Worm (Caenorhabditis elegans): ENCODE data around the gene Y22D7AL.15.

Gene Y22D7AL.15

DNA sequence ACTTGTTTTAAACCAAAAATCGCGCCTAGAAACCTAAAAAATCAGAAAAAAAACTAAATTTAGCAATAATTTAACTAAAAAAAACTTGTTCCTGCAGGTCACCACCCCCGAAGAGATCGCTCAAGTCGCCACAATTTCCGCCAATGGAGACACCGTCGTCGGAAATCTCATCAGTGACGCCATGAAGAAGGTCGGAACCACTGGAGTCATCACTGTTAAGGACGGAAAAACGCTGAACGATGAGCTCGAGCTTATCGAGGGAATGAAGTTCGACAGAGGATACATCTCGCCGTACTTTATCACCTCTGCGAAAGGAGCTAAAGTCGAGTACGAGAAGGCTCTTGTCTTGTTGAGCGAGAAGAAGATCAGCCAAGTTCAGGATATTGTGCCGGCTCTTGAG, 38.3 kb downstream of the Y22D7AL.15 start:
- no peak for TF ChIP-seq nhr-12 (tag; optimal IDR thresholded peaks at IDR 0.05)
- TF ChIP-seq ama-1 (optimal IDR thresholded peaks at IDR 0.05): peak; percentile 15

DNA sequence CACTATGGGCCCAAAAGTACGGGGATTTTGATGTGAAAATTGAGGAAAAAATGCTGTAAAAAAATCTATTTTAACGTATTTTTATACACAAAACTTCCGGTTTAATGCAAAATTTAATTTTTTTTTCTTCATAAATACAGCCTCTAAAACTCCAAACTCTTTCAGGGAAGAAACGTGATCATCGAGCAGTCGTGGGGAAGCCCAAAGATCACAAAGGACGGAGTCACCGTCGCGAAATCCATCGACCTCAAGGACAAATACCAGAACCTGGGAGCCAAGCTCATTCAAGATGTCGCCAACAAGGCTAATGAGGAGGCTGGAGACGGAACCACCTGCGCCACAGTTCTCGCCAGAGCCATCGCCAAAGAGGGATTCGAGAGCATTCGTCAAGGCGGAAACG, 39.8 kb downstream of the Y22D7AL.15 start:
- TF ChIP-seq jun-1 (tag; optimal IDR thresholded peaks at IDR 0.05) (no peak), lin-15B (tag; optimal IDR thresholded peaks at IDR 0.05) (no peak), unc-62 (GFP tag; optimal IDR thresholded peaks at IDR 0.05) (no peak), nhr-23 (tag; optimal IDR thresholded peaks at IDR 0.05) (no peak), snpc-4 (tag; optimal IDR thresholded peaks at IDR 0.05) (no peak), skn-1 (tag; optimal IDR thresholded peaks at IDR 0.05) (no peak), lsy-12 (tag; optimal IDR thresholded peaks at IDR 0.05) (no peak), ztf-11 (tag; optimal IDR thresholded peaks at IDR 0.05) (no peak)

DNA sequence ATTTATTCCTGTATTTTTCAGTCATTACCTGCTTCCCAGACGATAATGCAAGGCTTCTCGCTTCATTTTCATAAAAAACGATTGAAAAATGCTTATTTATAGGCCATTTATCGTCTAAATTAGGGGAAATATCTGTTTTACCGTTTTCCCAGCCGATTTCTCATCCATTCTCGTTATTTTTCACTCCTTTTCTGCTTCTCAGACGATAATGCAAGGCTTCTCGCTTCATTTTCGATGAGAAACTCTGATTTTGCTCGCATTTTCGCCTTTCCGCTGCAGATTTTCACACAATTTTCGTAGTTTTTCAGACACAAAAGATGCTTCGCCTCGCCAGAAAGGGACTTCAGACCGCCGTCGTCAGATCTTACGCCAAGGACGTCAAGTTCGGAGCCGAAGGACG, 40.2 kb downstream of the Y22D7AL.15 start, which contains the start of gene hsp-60:
Gene hsp-60, plus strand, starts transcription at position 301 of the 400 bp plus-strand sequence.
- no peak for TF ChIP-seq mdl-1 (tag; optimal IDR thresholded peaks at IDR 0.05)
- TF ChIP-seq eor-1 (tag; optimal IDR thresholded peaks at IDR 0.05): no peak
- no peak for TF ChIP-seq ama-1 (optimal IDR thresholded peaks at IDR 0.05)
- no peak for TF ChIP-seq nhr-12 (tag; optimal IDR thresholded peaks at IDR 0.05)
- TF ChIP-seq egl-5 (tag; optimal IDR thresholded peaks at IDR 0.05): no peak
- TF ChIP-seq elt-3 (tag; optimal IDR thresholded peaks at IDR 0.05): no peak
- TF ChIP-seq fkh-2 (tag; optimal IDR thresholded peaks at IDR 0.05): no peak
- no peak for TF ChIP-seq fos-1 (tag; optimal IDR thresholded peaks at IDR 0.05)
- TF ChIP-seq unc-39 (tag; optimal IDR thresholded peaks at IDR 0.05): no peak
- no peak for TF ChIP-seq elt-1 (tag; optimal IDR thresholded peaks at IDR 0.05)
- TF ChIP-seq egl-27 (tag; optimal IDR thresholded peaks at IDR 0.05): no peak
- no peak for TF ChIP-seq ceh-16 (tag; optimal IDR thresholded peaks at IDR 0.05)
- TF ChIP-seq nhr-77 (tag; optimal IDR thresholded peaks at IDR 0.05): no peak
- TF ChIP-seq snpc-4 (tag; optimal IDR thresholded peaks at IDR 0.05): no peak
- TF ChIP-seq nhr-76 (tag; optimal IDR thresholded peaks at IDR 0.05): no peak
- TF ChIP-seq lin-39 (tag; optimal IDR thresholded peaks at IDR 0.05): no peak
- TF ChIP-seq jun-1 (tag; optimal IDR thresholded peaks at IDR 0.05): no peak
- no peak for TF ChIP-seq hmg-11 (tag; optimal IDR thresholded peaks at IDR 0.05)
- TF ChIP-seq fkh-10 (GFP tag; optimal IDR thresholded peaks at IDR 0.05): no peak
- TF ChIP-seq daf-12 (tag; optimal IDR thresholded peaks at IDR 0.05): no peak

DNA sequence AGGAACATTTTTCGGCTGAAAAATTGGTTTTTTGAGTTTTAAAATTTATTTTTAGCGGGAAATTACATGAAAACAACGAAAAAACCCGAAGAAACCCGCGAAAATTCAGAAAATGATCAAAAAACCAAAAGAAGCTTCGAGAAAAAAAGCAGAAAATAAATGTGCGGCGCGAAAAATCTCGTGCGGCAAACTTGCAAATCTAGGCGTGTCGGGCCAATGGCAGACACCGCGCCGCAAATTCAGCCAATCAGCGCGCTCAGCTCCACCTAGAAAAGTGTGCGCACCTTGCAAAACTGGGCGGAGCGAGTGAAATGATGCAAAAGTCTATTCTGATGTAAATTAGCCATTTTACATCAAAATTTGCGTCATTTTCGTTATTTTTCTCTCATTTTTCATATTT, 40.7 kb downstream of the Y22D7AL.15 start, which contains the start of gene Y22D7AL.10:
Gene Y22D7AL.10, minus strand, starts transcription at position 15 of the 400 bp plus-strand sequence.
- TF ChIP-seq hmg-11 (tag; optimal IDR thresholded peaks at IDR 0.05) (peak; percentile 95), fkh-2 (tag; optimal IDR thresholded peaks at IDR 0.05) (peak; percentile 77), nhr-23 (tag; optimal IDR thresholded peaks at IDR 0.05) (peak; percentile 97), ceh-82 (tag; optimal IDR thresholded peaks at IDR 0.05) (peak; percentile 86), snpc-4 (tag; optimal IDR thresholded peaks at IDR 0.05) (peak; percentile 79), nhr-67 (tag; optimal IDR thresholded peaks at IDR 0.05) (peak; percentile 62), mdl-1 (tag; optimal IDR thresholded peaks at IDR 0.05) (peak; percentile 54), lsy-12 (tag; optimal IDR thresholded peaks at IDR 0.05) (peak; percentile 99), nhr-76 (tag; optimal IDR thresholded peaks at IDR 0.05) (peak; percentile 78), daf-12 (tag; optimal IDR thresholded peaks at IDR 0.05) (peak; percentile 54), ama-1 (optimal IDR thresholded peaks at IDR 0.05) (peak; percentile 18), fos-1 (tag; optimal IDR thresholded peaks at IDR 0.05) (peak; percentile 49), ztf-11 (tag; optimal IDR thresholded peaks at IDR 0.05) (no peak), aly-2 (tag; optimal IDR thresholded peaks at IDR 0.05) (peak; percentile 90), pqm-1 (tag; optimal IDR thresholded peaks at IDR 0.05) (peak; percentile 66), nfya-1 (tag; optimal IDR thresholded peaks at IDR 0.05; ENCODE audit: insufficient read depth) (peak; percentile 100), lin-15B (tag; optimal IDR thresholded peaks at IDR 0.05) (peak; percentile 99), mml-1 (tag; optimal IDR thresholded peaks at IDR 0.05) (no peak), nhr-237 (tag; optimal IDR thresholded peaks at IDR 0.05) (no peak), nhr-11 (tag; optimal IDR thresholded peaks at IDR 0.05) (peak; percentile 83), ceh-9 (tag; optimal IDR thresholded peaks at IDR 0.05) (no peak), tbx-2 (tag; optimal IDR thresholded peaks at IDR 0.05) (peak; percentile 96), pha-4 (tag; optimal IDR thresholded peaks at IDR 0.05) (peak; percentile 94), sea-2 (GFP tag; optimal IDR thresholded peaks at IDR 0.05) (no peak), unc-39 (tag; optimal IDR thresholded peaks at IDR 0.05) (no peak), unc-62 (GFP tag; optimal IDR thresholded peaks at IDR 0.05) (peak; percentile 83), elt-2 (tag; optimal IDR thresholded peaks at IDR 0.05) (peak; percentile 88), nhr-25 (tag; optimal IDR thresholded peaks at IDR 0.05) (peak; percentile 94), lin-39 (tag; optimal IDR thresholded peaks at IDR 0.05) (peak; percentile 98), egl-5 (tag; optimal IDR thresholded peaks at IDR 0.05) (peak; percentile 93), ceh-16 (tag; optimal IDR thresholded peaks at IDR 0.05) (peak; percentile 64), ztf-4 (tag; optimal IDR thresholded peaks at IDR 0.05) (peak; percentile 82), zag-1 (tag; optimal IDR thresholded peaks at IDR 0.05) (peak; percentile 86), ZK546.5 (tag; optimal IDR thresholded peaks at IDR 0.05) (peak; percentile 68), nhr-28 (tag; optimal IDR thresholded peaks at IDR 0.05) (no peak), fkh-10 (GFP tag; optimal IDR thresholded peaks at IDR 0.05) (peak; percentile 96), ceh-28 (tag; optimal IDR thresholded peaks at IDR 0.05) (peak; percentile 95), jun-1 (tag; optimal IDR thresholded peaks at IDR 0.05) (peak; percentile 96), skn-1 (tag; optimal IDR thresholded peaks at IDR 0.05) (peak; percentile 94)
